Fruit fly (Drosophila melanogaster) whole organism, embryonic: ENCODE data around the gene ihog.

Experiments used
- Ada2b ChIP-seq: fragments of 200-800 bp; sonication (Bioruptor generic); IDR thresholded peaks from 2 replicates; pipeline ENCODE4 v1.3.6; 2022; ENCODE audit warnings: missing biosample characterization, missing genetic modification characterization
- B-H1 ChIP-seq: fragments of 200-800 bp; sonication (Bioruptor generic); IDR thresholded peaks from 3 replicates; pipeline ENCODE4 v1.3.6; 2022; ENCODE audit warnings: missing biosample characterization, missing genetic modification characterization
- Bteb2 ChIP-seq: fragments of 200-800 bp; sonication (Bioruptor generic); optimal IDR thresholded peaks from 2 replicates; lab custom pipeline; 2016; ENCODE audit warnings: missing biosample characterization, missing genetic modification characterization
- CG10147 ChIP-seq: fragments of 200-800 bp; sonication (Bioruptor generic); optimal IDR thresholded peaks from 2 replicates; lab custom pipeline; 2019; ENCODE audit warnings: missing biosample characterization, mild to moderate bottlenecking, missing genetic modification characterization, moderate library complexity
- CG10209 ChIP-seq: fragments of 200-800 bp; sonication (Bioruptor generic); optimal IDR thresholded peaks from 3 replicates; lab custom pipeline; 2017; ENCODE audit warnings: missing biosample characterization, mild to moderate bottlenecking, missing genetic modification characterization, missing genetic modification reagents
- CG10565 ChIP-seq: fragments of 200-800 bp; sonication (Bioruptor generic); optimal IDR thresholded peaks from 3 replicates; lab custom pipeline; 2016; ENCODE audit warnings: missing biosample characterization, mild to moderate bottlenecking, missing genetic modification characterization
- CG11504 ChIP-seq: fragments of 200-800 bp; sonication (Bioruptor generic); optimal IDR thresholded peaks from 3 replicates; lab custom pipeline; 2019; ENCODE audit warnings: missing biosample characterization, mild to moderate bottlenecking, missing genetic modification characterization, moderate library complexity
- CG14050 ChIP-seq: fragments of 200-800 bp; sonication (Bioruptor generic); IDR thresholded peaks from 3 replicates; pipeline ENCODE4 v1.3.6; 2022; ENCODE audit warnings: missing biosample characterization, missing genetic modification characterization
- CG15479 ChIP-seq: fragments of 200-800 bp; sonication (Bioruptor generic); optimal IDR thresholded peaks from 3 replicates; lab custom pipeline; 2019; ENCODE audit warnings: missing biosample characterization, mild to moderate bottlenecking, missing genetic modification characterization, moderate library complexity
- CG17361 ChIP-seq: fragments of 200-800 bp; sonication (Bioruptor generic); IDR thresholded peaks from 3 replicates; pipeline ENCODE4 v1.3.6; 2022; ENCODE audit warnings: missing biosample characterization, missing genetic modification characterization
- CG17802 ChIP-seq: fragments of 200-800 bp; sonication (Bioruptor generic); optimal IDR thresholded peaks from 2 replicates; lab custom pipeline; 2018; ENCODE audit warnings: missing biosample characterization, mild to moderate bottlenecking, missing genetic modification characterization, moderate library complexity
- CG1832 ChIP-seq: fragments of 200-800 bp; sonication (Bioruptor generic); optimal IDR thresholded peaks from 2 replicates; lab custom pipeline; 2017; ENCODE audit warnings: missing biosample characterization, mild to moderate bottlenecking, missing genetic modification characterization, inconsistent platforms
- CG31441 ChIP-seq: fragments of 200-800 bp; sonication (Bioruptor generic); IDR thresholded peaks from 2 replicates; pipeline ENCODE4 v1.3.6; 2022; ENCODE audit warnings: missing biosample characterization, missing genetic modification characterization
- CG32772 ChIP-seq: fragments of 200-800 bp; sonication (Bioruptor generic); IDR thresholded peaks from 2 replicates; pipeline ENCODE4 v1.3.6; 2022; ENCODE audit warnings: missing biosample characterization, missing genetic modification characterization
- CG3281 ChIP-seq: fragments of 200-800 bp; sonication (Bioruptor generic); optimal IDR thresholded peaks from 3 replicates; lab custom pipeline; 2017; ENCODE audit warnings: missing biosample characterization, mild to moderate bottlenecking, missing genetic modification characterization
- CG33213 ChIP-seq: fragments of 200-800 bp; sonication (Bioruptor generic); optimal IDR thresholded peaks from 3 replicates; lab custom pipeline; 2016; ENCODE audit warnings: missing biosample characterization, missing genetic modification characterization
- CG34224 ChIP-seq: fragments of 200-800 bp; sonication (Bioruptor generic); IDR thresholded peaks from 3 replicates; pipeline ENCODE4 v1.3.6; 2022; ENCODE audit warnings: missing biosample characterization, missing genetic modification characterization; ENCODE audit not compliant: partially characterized antibody
- CG3838 ChIP-seq: fragments of 200-800 bp; sonication (Bioruptor generic); optimal IDR thresholded peaks from 3 replicates; lab custom pipeline; 2016; ENCODE audit warnings: missing biosample characterization, missing genetic modification characterization
- CG3847 ChIP-seq: fragments of 200-800 bp; sonication (Bioruptor generic); IDR thresholded peaks from 2 replicates; pipeline ENCODE4 v1.3.6; 2022; ENCODE audit warnings: missing biosample characterization, missing genetic modification characterization
- CG43689 ChIP-seq: fragments of 200-800 bp; sonication (Bioruptor generic); IDR thresholded peaks from 2 replicates; pipeline ENCODE4 v1.3.6; 2022; ENCODE audit warnings: missing biosample characterization, missing genetic modification characterization
- CG4404 ChIP-seq: fragments of 200-800 bp; sonication (Bioruptor generic); IDR thresholded peaks from 2 replicates; pipeline ENCODE4 v1.3.6; 2022; ENCODE audit warnings: missing biosample characterization, missing genetic modification characterization
- CG4730 ChIP-seq: fragments of 200-800 bp; sonication (Bioruptor generic); IDR thresholded peaks from 2 replicates; pipeline ENCODE4 v1.3.6; 2022; ENCODE audit warnings: missing biosample characterization, missing genetic modification characterization
- CG6254 ChIP-seq: fragments of 200-800 bp; sonication (Bioruptor generic); optimal IDR thresholded peaks from 3 replicates; lab custom pipeline; 2017; ENCODE audit warnings: mild to moderate bottlenecking, missing biosample characterization, missing genetic modification reagents, missing genetic modification characterization
- CG6683 ChIP-seq: fragments of 200-800 bp; sonication (Bioruptor generic); optimal IDR thresholded peaks from 2 replicates; lab custom pipeline; 2017; ENCODE audit warnings: missing biosample characterization, mild to moderate bottlenecking, missing genetic modification characterization, missing genetic modification reagents
- CG9609 ChIP-seq: fragments of 200-800 bp; sonication (Bioruptor generic); optimal IDR thresholded peaks from 3 replicates; lab custom pipeline; 2016; ENCODE audit warnings: missing biosample characterization, missing genetic modification characterization
- CG9932 ChIP-seq: fragments of 200-800 bp; sonication (Bioruptor generic); IDR thresholded peaks from 2 replicates; pipeline ENCODE4 v1.3.6; 2022; ENCODE audit warnings: missing biosample characterization, missing genetic modification characterization
- D19B ChIP-seq: fragments of 200-800 bp; sonication (Bioruptor generic); optimal IDR thresholded peaks from 2 replicates; lab custom pipeline; 2017; ENCODE audit warnings: missing biosample characterization, mild to moderate bottlenecking, missing genetic modification characterization
- Dbx ChIP-seq: fragments of 200-800 bp; sonication (Bioruptor generic); IDR thresholded peaks from 3 replicates; pipeline ENCODE4 v1.3.6; 2022; ENCODE audit warnings: missing biosample characterization, missing genetic modification characterization
- Ets65A ChIP-seq: fragments of 200-800 bp; sonication (Bioruptor generic); peaks from one replicate; lab custom pipeline; 2016; ENCODE audit warnings: missing biosample characterization, missing genetic modification characterization
- Fer2 ChIP-seq: fragments of 200-800 bp; sonication (Bioruptor generic); optimal IDR thresholded peaks from 2 replicates; lab custom pipeline; 2018; ENCODE audit warnings: missing biosample characterization, mild to moderate bottlenecking, missing genetic modification characterization, moderate library complexity
- Kr ChIP-seq: fragments of 200-800 bp; sonication (Bioruptor generic); optimal IDR thresholded peaks from 2 replicates; lab custom pipeline; 2017; ENCODE audit warnings: missing biosample characterization, mild to moderate bottlenecking, missing genetic modification characterization
- Myb ChIP-seq: fragments of 200-800 bp; sonication (Bioruptor generic); optimal IDR thresholded peaks from 2 replicates; lab custom pipeline; 2016; ENCODE audit warnings: missing biosample characterization, missing genetic modification characterization
- Pdp1 ChIP-seq, 2 experiments: fragments of 200-800 bp; sonication (Bioruptor generic); optimal IDR thresholded peaks; 3 replicates each; lab custom pipeline; 2016; ENCODE audit warnings: missing biosample characterization in 2 of 2, missing genetic modification characterization in 2 of 2, mild to moderate bottlenecking in 1 of 2, moderate library complexity in 1 of 2
- Rfx ChIP-seq: fragments of 200-800 bp; sonication (Bioruptor generic); IDR thresholded peaks from 2 replicates; pipeline ENCODE4 v1.3.6; 2022; ENCODE audit warnings: missing biosample characterization, missing genetic modification characterization
- Scr ChIP-seq: fragments of 200-800 bp; sonication (Bioruptor generic); IDR thresholded peaks from 2 replicates; pipeline ENCODE4 v1.3.6; 2022; ENCODE audit warnings: missing biosample characterization, missing genetic modification characterization; ENCODE audit not compliant: partially characterized antibody
- Sox102F ChIP-seq: fragments of 200-800 bp; sonication (Bioruptor generic); optimal IDR thresholded peaks from 2 replicates; lab custom pipeline; 2018; ENCODE audit warnings: missing biosample characterization, mild to moderate bottlenecking, missing genetic modification characterization, moderate library complexity
- Trl ChIP-seq, 3 experiments: fragments of >200 bp in 2 of 3; fragments of 200-800 bp in 1 of 3; sonication (Bioruptor generic) in 1 of 3; optimal IDR thresholded peaks; 2 replicates in 1 of 3; 3 replicates in 2 of 3; lab custom pipeline; 2016 to 2017; ENCODE audit warnings: missing biosample characterization in 1 of 3, missing genetic modification characterization in 1 of 3
- ase ChIP-seq: fragments of 200-800 bp; sonication (Bioruptor generic); IDR thresholded peaks from 3 replicates; pipeline ENCODE4 v1.3.6; 2022; ENCODE audit warnings: missing biosample characterization, missing genetic modification characterization
- bbx ChIP-seq: fragments of 200-800 bp; sonication (Bioruptor generic); IDR thresholded peaks from 2 replicates; pipeline ENCODE4 v1.3.6; 2022; ENCODE audit warnings: missing biosample characterization, missing genetic modification characterization; ENCODE audit not compliant: partially characterized antibody
- croc ChIP-seq: fragments of 200-800 bp; sonication (Bioruptor generic); conservative IDR thresholded peaks from 3 replicates; pipeline ENCODE4 v1.3.6; 2022; ENCODE audit warnings: missing biosample characterization, missing genetic modification characterization
- eyg ChIP-seq: fragments of 200-800 bp; sonication (Bioruptor generic); optimal IDR thresholded peaks from 3 replicates; lab custom pipeline; 2016; ENCODE audit warnings: missing biosample characterization, missing genetic modification characterization
- fru ChIP-seq: fragments of >200 bp; optimal IDR thresholded peaks from 2 replicates; lab custom pipeline; 2017
- gt ChIP-seq: fragments of 200-800 bp; sonication (Bioruptor generic); IDR thresholded peaks from 2 replicates; pipeline ENCODE4 v1.3.6; 2022; ENCODE audit warnings: missing biosample characterization, missing genetic modification characterization
- insv ChIP-seq, 2 experiments: fragments of 200-800 bp; sonication (Bioruptor generic); optimal IDR thresholded peaks; 3 replicates each; lab custom pipeline; 2016 to 2018; ENCODE audit warnings: missing biosample characterization in 2 of 2, missing genetic modification characterization in 2 of 2
- pan ChIP-seq, 4 experiments: fragments of >200 bp in 3 of 4; fragments of 200-800 bp in 1 of 4; sonication (Bioruptor generic) in 1 of 4; optimal IDR thresholded peaks in 3 of 4; IDR thresholded peaks in 1 of 4; 2 replicates each; pipeline versions ENCODE4 v1.3.6 to Lab custom; 2017 to 2022; ENCODE audit warnings: missing biosample characterization in 2 of 4, missing genetic modification characterization in 2 of 4, mixed read lengths in 1 of 4
- slp2 ChIP-seq: fragments of 200-800 bp; sonication (Bioruptor generic); optimal IDR thresholded peaks from 2 replicates; lab custom pipeline; 2016; ENCODE audit warnings: missing biosample characterization, missing genetic modification characterization
- so ChIP-seq: fragments of 200-800 bp; sonication (Bioruptor generic); IDR thresholded peaks from 3 replicates; pipeline ENCODE4 v1.3.6; 2022; ENCODE audit warnings: missing biosample characterization, missing genetic modification characterization
- sug ChIP-seq: fragments of 200-800 bp; optimal IDR thresholded peaks from 2 replicates; lab custom pipeline; 2019; ENCODE audit warnings: missing biosample characterization, mild to moderate bottlenecking, missing genetic modification characterization, moderate library complexity
- trh ChIP-seq: fragments of 200-800 bp; sonication (Bioruptor generic); optimal IDR thresholded peaks from 2 replicates; lab custom pipeline; 2016; ENCODE audit warnings: missing biosample characterization, missing genetic modification characterization
- wdn ChIP-seq: fragments of 200-800 bp; sonication (Bioruptor generic); IDR thresholded peaks from 2 replicates; pipeline ENCODE4 v1.3.6; 2022; ENCODE audit warnings: missing biosample characterization, missing genetic modification characterization
- wek ChIP-seq: fragments of 200-800 bp; sonication (Bioruptor generic); optimal IDR thresholded peaks from 3 replicates; lab custom pipeline; 2018; ENCODE audit warnings: missing biosample characterization, mild to moderate bottlenecking, missing genetic modification characterization, moderate library complexity
- zfh1 ChIP-seq: fragments of 200-800 bp; sonication (Bioruptor generic); IDR thresholded peaks from 3 replicates; pipeline ENCODE4 v1.3.6; 2022; ENCODE audit warnings: missing biosample characterization, missing genetic modification characterization

Gene ihog

dm6 chr2L:6966309-6966708 is 17.7 kb upstream of the ihog start (continued):
- TF ChIP-seq Rfx (no peak), CG32772 (GFP tag; lab: Robert Waterston, UW) (no peak), CG3838 (GFP tag; lab: Kevin White, UChicago) (no peak), eyg (no peak), Fer2 (no peak), Dbx (no peak), Pdp1 (GFP tag; optimal IDR thresholded peaks at IDR 0.05; lab: Kevin White, UChicago) (no peak), CG17361 (GFP tag; lab: Robert Waterston, UW) (no peak), CG34224 (GFP tag; lab: Robert Waterston, UW) (peak; percentile 26; the same call in 1 of the 3 replicates), CG10209 (GFP tag; lab: Kevin White, UChicago) (no peak), ase (GFP tag; lab: Robert Waterston, UW) (no peak), Bteb2 (GFP tag; lab: Kevin White, UChicago) (no peak), Myb (GFP tag; lab: Kevin White, UChicago) (no peak), CG4404 (GFP tag; lab: Robert Waterston, UW) (no peak), CG17802 (no peak), CG10147 (GFP tag; lab: Kevin White, UChicago) (no peak), Ets65A (GFP tag; lab: Kevin White, UChicago) (no peak), Ada2b (GFP tag; lab: Robert Waterston, UW) (no peak), Kr (GFP tag; lab: Kevin White, UChicago) (no peak), Scr (GFP tag; lab: Robert Waterston, UW) (no peak), B-H1 (GFP tag; lab: Robert Waterston, UW) (no peak), CG3281 (GFP tag; lab: Kevin White, UChicago) (no peak), CG15479 (GFP tag; lab: Kevin White, UChicago) (peak; percentile 71), pan (optimal IDR thresholded peaks at IDR 0.05; lab: Kevin White, UChicago) (no peak), pan (GFP tag; optimal IDR thresholded peaks at IDR 0.05 in 1 of 2, IDR thresholded peaks at IDR 0.05 in 1 of 2) (no peak), sug (peak; percentile 5), CG9932 (no peak), CG6254 (GFP tag; lab: Kevin White, UChicago) (no peak), CG6683 (GFP tag; lab: Kevin White, UChicago) (no peak), trh (GFP tag; lab: Kevin White, UChicago) (no peak), slp2 (GFP tag; lab: Kevin White, UChicago) (no peak), CG4730 (GFP tag; lab: Robert Waterston, UW) (no peak), Trl (optimal IDR thresholded peaks at IDR 0.05; lab: Kevin White, UChicago) (no peak), Trl (GFP tag; optimal IDR thresholded peaks at IDR 0.05; lab: Kevin White, UChicago) (no peak), so (no peak), CG43689 (GFP tag; lab: Robert Waterston, UW) (no peak), CG33213 (GFP tag; lab: Kevin White, UChicago) (no peak), wek (GFP tag; lab: Kevin White, UChicago) (peak; percentile 12), CG31441 (GFP tag; lab: Robert Waterston, UW) (no peak), insv (GFP tag; optimal IDR thresholded peaks at IDR 0.05; lab: Kevin White, UChicago) (no peak), D19B (GFP tag; lab: Kevin White, UChicago) (no peak), bbx (GFP tag; lab: Robert Waterston, UW) (no peak), fru (lab: Kevin White, UChicago) (no peak), croc (GFP tag; lab: Robert Waterston, UW) (no peak), gt (GFP tag; lab: Robert Waterston, UW) (no peak), zfh1 (GFP tag; lab: Robert Waterston, UW) (no peak), CG9609 (GFP tag; lab: Kevin White, UChicago) (no peak), CG3847 (no peak), wdn (GFP tag; lab: Robert Waterston, UW) (no peak), Sox102F (GFP tag; lab: Kevin White, UChicago) (no peak), CG1832 (GFP tag; lab: Kevin White, UChicago) (no peak), CG10565 (GFP tag; lab: Kevin White, UChicago) (no peak), CG11504 (tag; lab: Kevin White, UChicago) (no peak), CG14050 (GFP tag; lab: Robert Waterston, UW) (no peak)
